Worm (Caenorhabditis elegans) whole organism, L1 larva: ENCODE measurements around the gene lmtr-3.

Experiments used
- C04F5.9 ChIP-seq: sonication (generic microtip); optimal IDR thresholded peaks from 2 replicates; lab custom pipeline; 2016; ENCODE audit warnings: missing genetic modification characterization, missing compliant biosample characterization
- C16A3.4 ChIP-seq: fragments of 150-350 bp; optimal IDR thresholded peaks from 2 replicates; lab custom pipeline; 2014; ENCODE audit warnings: missing biosample characterization, missing genetic modification characterization
- C34B4.2 ChIP-seq: sonication (generic microtip); optimal IDR thresholded peaks from 2 replicates; lab custom pipeline; 2017; ENCODE audit warnings: mild to moderate bottlenecking, missing genetic modification characterization, missing compliant biosample characterization
- F16B12.6 ChIP-seq: fragments of 150-350 bp; optimal IDR thresholded peaks from 2 replicates; lab custom pipeline; 2014; ENCODE audit warnings: missing biosample characterization, missing genetic modification characterization
- blmp-1 ChIP-seq: fragments of 150-350 bp; optimal IDR thresholded peaks from 2 replicates; lab custom pipeline; 2014; ENCODE audit warnings: missing biosample characterization, missing genetic modification characterization
- ceh-8 ChIP-seq: fragments of 200-800 bp; sonication (Bioruptor generic); optimal IDR thresholded peaks from 2 replicates; lab custom pipeline; 2018; ENCODE audit warnings: mild to moderate bottlenecking, missing genetic modification characterization, moderate library complexity, missing compliant biosample characterization
- ceh-90 ChIP-seq: sonication (generic microtip); optimal IDR thresholded peaks from 2 replicates; lab custom pipeline; 2016; ENCODE audit warnings: missing genetic modification characterization, missing compliant biosample characterization
- ces-1 ChIP-seq: fragments of 150-350 bp; optimal IDR thresholded peaks from 2 replicates; lab custom pipeline; 2014; ENCODE audit warnings: missing biosample characterization, missing genetic modification reagents, missing genetic modification characterization
- dpl-1 ChIP-seq, 3 experiments: fragments of 150-350 bp in 2 of 3; sonication (generic microtip) in 1 of 3; optimal IDR thresholded peaks; 2 replicates each; lab custom pipeline; 2014 to 2017; ENCODE audit warnings: missing biosample characterization in 3 of 3, missing genetic modification characterization in 3 of 3, missing genetic modification reagents in 3 of 3
- dsc-1 ChIP-seq: sonication (generic microtip); optimal IDR thresholded peaks from 2 replicates; lab custom pipeline; 2016; ENCODE audit warnings: mild to moderate bottlenecking, missing genetic modification characterization, missing compliant biosample characterization
- efl-1 ChIP-seq, 4 experiments: fragments of 150-350 bp; optimal IDR thresholded peaks in 3 of 4; peaks in 1 of 4; 1 replicate in 1 of 4; 2 replicates in 3 of 4; lab custom pipeline; 2014; ENCODE audit warnings: missing biosample characterization in 2 of 4, missing genetic modification characterization in 2 of 4, missing genetic modification reagents in 2 of 4
- elt-2 ChIP-seq: sonication (generic microtip); optimal IDR thresholded peaks from 2 replicates; lab custom pipeline; 2016; ENCODE audit warnings: missing genetic modification characterization, mild to moderate bottlenecking, inconsistent platforms, missing compliant biosample characterization, missing genetic modification reagents
- ets-5 ChIP-seq: fragments of 200-800 bp; sonication (Bioruptor generic); IDR thresholded peaks from 2 replicates; pipeline ENCODE4 v1.3.6; 2022; ENCODE audit warnings: missing genetic modification characterization, missing compliant biosample characterization
- fkh-4 ChIP-seq: sonication (generic microtip); optimal IDR thresholded peaks from 2 replicates; lab custom pipeline; 2016; ENCODE audit warnings: missing compliant biosample characterization, missing genetic modification characterization, borderline replicate concordance
- fkh-8 ChIP-seq: sonication (generic microtip); optimal IDR thresholded peaks from 2 replicates; lab custom pipeline; 2016; ENCODE audit warnings: mild to moderate bottlenecking, missing genetic modification characterization, missing compliant biosample characterization
- grh-1 ChIP-seq: fragments of 200-800 bp; sonication (Bioruptor generic); IDR thresholded peaks from 2 replicates; pipeline ENCODE4 v1.3.6; 2022; ENCODE audit warnings: missing genetic modification reagents, missing genetic modification characterization, missing compliant biosample characterization
- hlh-17 ChIP-seq: fragments of 200-800 bp; sonication (Bioruptor generic); optimal IDR thresholded peaks from 2 replicates; lab custom pipeline; 2018; ENCODE audit warnings: missing genetic modification characterization, mild to moderate bottlenecking, missing compliant biosample characterization, moderate library complexity, borderline replicate concordance
- irx-1 ChIP-seq: sonication (generic microtip); optimal IDR thresholded peaks from 2 replicates; lab custom pipeline; 2016; ENCODE audit warnings: missing genetic modification characterization, missing compliant biosample characterization
- isw-1 ChIP-seq: fragments of 200-800 bp; sonication (Bioruptor generic); IDR thresholded peaks from 2 replicates; pipeline ENCODE4 v1.3.6; 2022; ENCODE audit warnings: missing genetic modification characterization, missing compliant biosample characterization
- lin-14 ChIP-seq: fragments of 200-800 bp; sonication (Bioruptor generic); optimal IDR thresholded peaks from 2 replicates; lab custom pipeline; 2018; ENCODE audit warnings: mild to moderate bottlenecking, missing genetic modification characterization, moderate library complexity, missing compliant biosample characterization
- lin-15B ChIP-seq: fragments of 150-350 bp; sonication (generic microtip); optimal IDR thresholded peaks from 3 replicates; lab custom pipeline; 2014; ENCODE audit warnings: missing biosample characterization, missing genetic modification characterization
- lin-35 ChIP-seq, 2 experiments: fragments of 150-350 bp; optimal IDR thresholded peaks; 2 replicates each; lab custom pipeline; 2014; ENCODE audit warnings: missing biosample characterization in 2 of 2, missing genetic modification characterization in 2 of 2, missing genetic modification reagents in 2 of 2
- lsy-2 ChIP-seq, 2 experiments: fragments of 150-350 bp; optimal IDR thresholded peaks; 2 replicates each; lab custom pipeline; 2014; ENCODE audit warnings: missing biosample characterization in 2 of 2, missing genetic modification characterization in 2 of 2
- mdl-1 ChIP-seq, 2 experiments: fragments of 150-350 bp; optimal IDR thresholded peaks; 2 replicates each; lab custom pipeline; 2014 to 2017; ENCODE audit warnings: missing biosample characterization in 2 of 2, missing genetic modification characterization in 2 of 2, inconsistent platforms in 1 of 2
- mef-2 ChIP-seq: fragments of 150-350 bp; optimal IDR thresholded peaks from 2 replicates; lab custom pipeline; 2014; ENCODE audit warnings: missing biosample characterization, missing genetic modification characterization
- mep-1 ChIP-seq: fragments of 150-350 bp; optimal IDR thresholded peaks from 2 replicates; lab custom pipeline; 2014; ENCODE audit warnings: missing biosample characterization, missing genetic modification characterization
- nhr-11 ChIP-seq: fragments of 150-350 bp; optimal IDR thresholded peaks from 2 replicates; lab custom pipeline; 2014; ENCODE audit warnings: missing biosample characterization, missing genetic modification characterization
- nhr-12 ChIP-seq: sonication (generic microtip); optimal IDR thresholded peaks from 2 replicates; lab custom pipeline; 2017; ENCODE audit warnings: missing biosample characterization, missing genetic modification characterization
- nhr-20 ChIP-seq: sonication (generic microtip); optimal IDR thresholded peaks from 2 replicates; lab custom pipeline; 2016; ENCODE audit warnings: mild to moderate bottlenecking, missing genetic modification characterization, missing compliant biosample characterization
- nhr-237 ChIP-seq: fragments of 150-350 bp; optimal IDR thresholded peaks from 2 replicates; lab custom pipeline; 2014; ENCODE audit warnings: missing biosample characterization, missing genetic modification characterization
- nhr-28 ChIP-seq: fragments of 150-350 bp; optimal IDR thresholded peaks from 2 replicates; lab custom pipeline; 2014; ENCODE audit warnings: missing biosample characterization, missing genetic modification characterization
- nhr-76 ChIP-seq: sonication (generic microtip); optimal IDR thresholded peaks from 2 replicates; lab custom pipeline; 2017; ENCODE audit warnings: missing biosample characterization, missing genetic modification characterization
- nhr-84 ChIP-seq: sonication (generic microtip); optimal IDR thresholded peaks from 2 replicates; lab custom pipeline; 2017; ENCODE audit warnings: missing biosample characterization, missing genetic modification characterization
- nhr-85 ChIP-seq: sonication (generic microtip); peaks from one replicate; lab custom pipeline; 2016; ENCODE audit warnings: missing genetic modification characterization, inconsistent platforms, missing compliant biosample characterization
- rnt-1 ChIP-seq: sonication (generic microtip); optimal IDR thresholded peaks from 2 replicates; lab custom pipeline; 2016; ENCODE audit warnings: mild to moderate bottlenecking, missing genetic modification characterization, moderate library complexity, missing compliant biosample characterization
- skn-1 ChIP-seq: fragments of 150-350 bp; optimal IDR thresholded peaks from 2 replicates; lab custom pipeline; 2014; ENCODE audit warnings: missing biosample characterization, missing genetic modification characterization
- snpc-4 ChIP-seq: fragments of 150-350 bp; optimal IDR thresholded peaks from 2 replicates; lab custom pipeline; 2014; ENCODE audit warnings: missing biosample characterization, missing genetic modification characterization
- sox-4 ChIP-seq: sonication (generic microtip); optimal IDR thresholded peaks from 2 replicates; lab custom pipeline; 2016; ENCODE audit warnings: missing genetic modification characterization, missing compliant biosample characterization
- sptf-1 ChIP-seq: fragments of 150-350 bp; optimal IDR thresholded peaks from 2 replicates; lab custom pipeline; 2014; ENCODE audit warnings: missing biosample characterization, missing genetic modification characterization
- tbx-2 ChIP-seq: sonication (generic microtip); optimal IDR thresholded peaks from 2 replicates; lab custom pipeline; 2016; ENCODE audit warnings: missing genetic modification characterization, missing compliant biosample characterization
- unc-130 ChIP-seq: fragments of 150-350 bp; optimal IDR thresholded peaks from 2 replicates; lab custom pipeline; 2017; ENCODE audit warnings: missing biosample characterization, missing genetic modification characterization, inconsistent platforms
- unc-86 ChIP-seq: sonication (generic microtip); optimal IDR thresholded peaks from 2 replicates; lab custom pipeline; 2016; ENCODE audit warnings: missing genetic modification characterization, missing compliant biosample characterization
- zag-1 ChIP-seq: fragments of 150-350 bp; optimal IDR thresholded peaks from 2 replicates; lab custom pipeline; 2014; ENCODE audit warnings: missing biosample characterization, missing genetic modification characterization
- zip-4 ChIP-seq: fragments of 200-800 bp; sonication (Bioruptor generic); optimal IDR thresholded peaks from 2 replicates; lab custom pipeline; 2018; ENCODE audit warnings: mild to moderate bottlenecking, missing genetic modification characterization, moderate library complexity, missing compliant biosample characterization
- ztf-11 ChIP-seq, 2 experiments: sonication (generic microtip); optimal IDR thresholded peaks; 2 replicates each; lab custom pipeline; 2016 to 2017; ENCODE audit warnings: missing genetic modification characterization in 2 of 2, missing biosample characterization in 1 of 2, missing compliant biosample characterization in 1 of 2

Gene lmtr-3

ce11 chrV:11087519-11087998 lies 36.4 kb upstream of the lmtr-3 start, which contains the start of gene Y42A5A.1:
Y42A5A.1 (plus strand) TSS chrV:11087948.
- TF ChIP-seq C34B4.2 (tag; lab: Kevin White, UChicago) (no peak), lin-14 (GFP tag; lab: Kevin White, UChicago) (peak; percentile 31), blmp-1 (peak; percentile 49), mep-1 (tag; lab: Kevin White, UChicago) (no peak), irx-1 (tag; lab: Kevin White, UChicago) (no peak), lsy-2 (tag; optimal IDR thresholded peaks at IDR 0.05; lab: Kevin White, UChicago) (peak in 1 of 2 experiments; percentile 24), grh-1 (0 out of 2 replicates have a peak, but pooled peaks have one; percentile 22), nhr-85 (peak; percentile 96)

ce11 chrV:11093163-11094091 lies 30.6 kb upstream of the lmtr-3 start, which contains the start of gene lact-8:
lact-8 (minus strand) TSS chrV:11093607.
- no peak for TF ChIP-seq efl-1 (optimal IDR thresholded peaks at IDR 0.05; lab: Kevin White, UChicago)
- peak in 1 of 2 experiments; percentile 90 for TF ChIP-seq efl-1 (GFP tag; optimal IDR thresholded peaks at IDR 0.05 in 1 of 2; lab: Kevin White, UChicago)
- peak; percentile 56 for TF ChIP-seq blmp-1
- TF ChIP-seq dsc-1: peak; percentile 25
- TF ChIP-seq unc-86: no peak
- peak; percentile 18 for TF ChIP-seq lin-14 (GFP tag; lab: Kevin White, UChicago)

- TF ChIP-seq C16A3.4 (tag; lab: Kevin White, UChicago): no peak
- TF ChIP-seq mef-2 (tag; lab: Kevin White, UChicago): no peak
- peak; percentile 24 for TF ChIP-seq tbx-2 (tag; lab: Kevin White, UChicago)
- TF ChIP-seq snpc-4 (tag; lab: Kevin White, UChicago): no peak
- TF ChIP-seq zip-4 (GFP tag; lab: Kevin White, UChicago): no peak
- no peak for TF ChIP-seq unc-130 (tag; lab: Kevin White, UChicago)
- TF ChIP-seq dsc-1: no peak
- no peak for TF ChIP-seq zag-1
- TF ChIP-seq rnt-1 (tag; lab: Kevin White, UChicago): no peak
- TF ChIP-seq ceh-8 (GFP tag; lab: Kevin White, UChicago): no peak
- TF ChIP-seq nhr-84 (tag; lab: Kevin White, UChicago): no peak
- TF ChIP-seq nhr-20 (tag; lab: Kevin White, UChicago): peak; percentile 26
- TF ChIP-seq fkh-4 (tag; lab: Kevin White, UChicago): no peak
- no peak for TF ChIP-seq elt-2 (tag; lab: Kevin White, UChicago)
- no peak for TF ChIP-seq isw-1
- TF ChIP-seq hlh-17 (GFP tag; lab: Kevin White, UChicago): no peak
- TF ChIP-seq nhr-76 (tag; lab: Kevin White, UChicago): no peak
- TF ChIP-seq lin-15B (tag; lab: Kevin White, UChicago): no peak
- no peak for TF ChIP-seq fkh-8 (tag; lab: Kevin White, UChicago)
- TF ChIP-seq F16B12.6 (tag; lab: Kevin White, UChicago): no peak
- TF ChIP-seq nhr-12 (tag; lab: Kevin White, UChicago): no peak
- no peak for TF ChIP-seq ztf-11 (tag; optimal IDR thresholded peaks at IDR 0.05; lab: Kevin White, UChicago)
- TF ChIP-seq lin-35 (GFP tag; optimal IDR thresholded peaks at IDR 0.05; lab: Kevin White, UChicago): peak in 1 of 2 experiments; percentile 29
- TF ChIP-seq ets-5 (GFP tag; lab: Robert Waterston, UW): no peak
- no peak for TF ChIP-seq efl-1 (optimal IDR thresholded peaks at IDR 0.05; lab: Kevin White, UChicago)
- TF ChIP-seq efl-1 (GFP tag; optimal IDR thresholded peaks at IDR 0.05 in 1 of 2; lab: Kevin White, UChicago): peak in 1 of 2 experiments; percentile 39
- no peak for TF ChIP-seq nhr-11 (tag; lab: Kevin White, UChicago)
- TF ChIP-seq sptf-1 (tag; lab: Kevin White, UChicago): no peak
- no peak for TF ChIP-seq ceh-90 (tag; lab: Kevin White, UChicago)
- TF ChIP-seq nhr-28 (tag; lab: Kevin White, UChicago): no peak
- peak; percentile 57 for TF ChIP-seq lin-14 (GFP tag; lab: Kevin White, UChicago)
- TF ChIP-seq nhr-85: peak; percentile 81
- TF ChIP-seq mdl-1 (tag; optimal IDR thresholded peaks at IDR 0.05; lab: Kevin White, UChicago): peak in 1 of 2 experiments; percentile 22
- TF ChIP-seq dpl-1 (GFP tag; optimal IDR thresholded peaks at IDR 0.05; lab: Kevin White, UChicago): no peak
- no peak for TF ChIP-seq C04F5.9 (tag; lab: Kevin White, UChicago)
- TF ChIP-seq blmp-1: peak; percentile 19
- TF ChIP-seq nhr-237: no peak
- TF ChIP-seq skn-1 (tag; lab: Kevin White, UChicago): no peak
- no peak for TF ChIP-seq sox-4 (tag; lab: Kevin White, UChicago)
- TF ChIP-seq mep-1 (tag; lab: Kevin White, UChicago): no peak
- TF ChIP-seq ces-1 (GFP tag; lab: Kevin White, UChicago): no peak
Measured at ce11 chrV:11094698-11095097, 29.3 kb upstream of the lmtr-3 start.
